Worm (Caenorhabditis elegans): Measurements from ENCODE around the gene K05F6.8.

K05F6.8 gene

DNA sequence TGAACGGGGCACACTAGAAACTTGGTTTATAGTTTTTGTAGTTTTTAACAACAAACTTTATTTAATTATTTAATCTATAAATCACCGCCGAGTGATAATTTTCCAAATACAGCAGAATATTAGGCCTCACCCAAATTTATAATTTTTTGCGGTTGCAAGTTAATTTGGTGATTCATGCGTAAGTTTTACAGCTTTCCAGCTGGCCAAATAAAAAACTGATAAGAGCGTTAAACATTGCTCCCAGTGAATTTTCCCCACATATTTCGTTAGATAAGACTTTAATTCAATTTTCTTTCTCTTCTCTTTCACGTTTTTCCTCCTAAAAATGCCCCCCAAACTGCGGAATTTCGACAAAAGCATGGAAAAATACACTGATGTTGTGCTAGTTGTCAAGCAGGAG, 34.0 kb upstream of the K05F6.8 start, which contains the start of gene bath-47:
TSS of gene bath-47 (plus strand) at position 305 of the 400 bp plus-strand sequence.
- no peak for TF ChIP-seq pes-1 (GFP tag; IDR thresholded peaks at IDR 0.05)
- no peak for TF ChIP-seq ets-7 (tag; optimal IDR thresholded peaks at IDR 0.05)
- no peak for TF ChIP-seq ceh-36 (tag; optimal IDR thresholded peaks at IDR 0.05)
- TF ChIP-seq hmg-4 (GFP tag; optimal IDR thresholded peaks at IDR 0.05), result no peak
- TF ChIP-seq hnd-1 (tag; optimal IDR thresholded peaks at IDR 0.05), result no peak
- no peak for TF ChIP-seq ceh-13 (GFP tag; optimal IDR thresholded peaks at IDR 0.05)
- no peak for TF ChIP-seq tra-4 (tag; optimal IDR thresholded peaks at IDR 0.05)
- TF ChIP-seq scrt-1 (GFP tag; IDR thresholded peaks at IDR 0.05), result no peak
- no peak for TF ChIP-seq sea-1 (GFP tag; conservative IDR thresholded peaks at IDR 0.05)
- no peak for TF ChIP-seq F13C5.2 (tag; optimal IDR thresholded peaks at IDR 0.05)
- no peak for TF ChIP-seq flt-1 (GFP tag; IDR thresholded peaks at IDR 0.05)
- TF ChIP-seq tbx-37 (GFP tag; conservative IDR thresholded peaks at IDR 0.05), result no peak
- TF ChIP-seq tbx-11 (GFP tag; IDR thresholded peaks at IDR 0.05), result no peak
- no peak for TF ChIP-seq B0310.2 (tag; optimal IDR thresholded peaks at IDR 0.05)
- no peak for TF ChIP-seq ama-1 (optimal IDR thresholded peaks at IDR 0.05)
- no peak for TF ChIP-seq hmbx-1 (tag; optimal IDR thresholded peaks at IDR 0.05)
- TF ChIP-seq aly-1 (tag; optimal IDR thresholded peaks at IDR 0.05), result no peak

DNA sequence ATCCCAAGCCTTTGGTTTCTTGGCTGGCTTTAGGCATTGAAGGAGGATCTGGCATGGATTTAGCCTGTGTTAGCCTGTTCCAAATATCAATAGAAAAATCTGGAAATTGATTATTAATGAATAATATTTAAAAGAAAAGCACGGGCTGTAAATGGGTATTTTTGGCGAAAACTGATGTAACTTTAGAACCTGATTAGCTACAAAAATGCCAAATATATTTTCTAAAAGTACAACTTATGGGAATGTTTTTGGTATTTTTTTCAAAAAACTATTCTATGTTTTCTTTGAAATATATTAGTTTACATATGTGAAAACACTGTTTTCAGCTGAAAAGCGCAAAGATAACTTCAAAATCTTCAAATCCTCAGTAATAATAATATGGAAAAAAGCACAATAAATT, 33.1 kb upstream of the K05F6.8 start, which contains the start of gene bath-26:
TSS of gene bath-26 (minus strand) at position 101 of the 400 bp plus-strand sequence.
- no peak for TF ChIP-seq hnd-1 (tag; optimal IDR thresholded peaks at IDR 0.05)
- TF ChIP-seq hmbx-1 (tag; optimal IDR thresholded peaks at IDR 0.05), result no peak
- no peak for TF ChIP-seq tbx-11 (GFP tag; IDR thresholded peaks at IDR 0.05)
- no peak for TF ChIP-seq flt-1 (GFP tag; IDR thresholded peaks at IDR 0.05)
- no peak for TF ChIP-seq ets-7 (tag; optimal IDR thresholded peaks at IDR 0.05)
- no peak for TF ChIP-seq F13C5.2 (tag; optimal IDR thresholded peaks at IDR 0.05)
- TF ChIP-seq hmg-4 (GFP tag; optimal IDR thresholded peaks at IDR 0.05), result no peak
- TF ChIP-seq ceh-13 (GFP tag; optimal IDR thresholded peaks at IDR 0.05), result no peak
- TF ChIP-seq tra-4 (tag; optimal IDR thresholded peaks at IDR 0.05), result no peak
- no peak for TF ChIP-seq B0310.2 (tag; optimal IDR thresholded peaks at IDR 0.05)
- no peak for TF ChIP-seq tbx-37 (GFP tag; conservative IDR thresholded peaks at IDR 0.05)
- TF ChIP-seq ceh-36 (tag; optimal IDR thresholded peaks at IDR 0.05), result no peak
- no peak for TF ChIP-seq sea-1 (GFP tag; conservative IDR thresholded peaks at IDR 0.05)

DNA sequence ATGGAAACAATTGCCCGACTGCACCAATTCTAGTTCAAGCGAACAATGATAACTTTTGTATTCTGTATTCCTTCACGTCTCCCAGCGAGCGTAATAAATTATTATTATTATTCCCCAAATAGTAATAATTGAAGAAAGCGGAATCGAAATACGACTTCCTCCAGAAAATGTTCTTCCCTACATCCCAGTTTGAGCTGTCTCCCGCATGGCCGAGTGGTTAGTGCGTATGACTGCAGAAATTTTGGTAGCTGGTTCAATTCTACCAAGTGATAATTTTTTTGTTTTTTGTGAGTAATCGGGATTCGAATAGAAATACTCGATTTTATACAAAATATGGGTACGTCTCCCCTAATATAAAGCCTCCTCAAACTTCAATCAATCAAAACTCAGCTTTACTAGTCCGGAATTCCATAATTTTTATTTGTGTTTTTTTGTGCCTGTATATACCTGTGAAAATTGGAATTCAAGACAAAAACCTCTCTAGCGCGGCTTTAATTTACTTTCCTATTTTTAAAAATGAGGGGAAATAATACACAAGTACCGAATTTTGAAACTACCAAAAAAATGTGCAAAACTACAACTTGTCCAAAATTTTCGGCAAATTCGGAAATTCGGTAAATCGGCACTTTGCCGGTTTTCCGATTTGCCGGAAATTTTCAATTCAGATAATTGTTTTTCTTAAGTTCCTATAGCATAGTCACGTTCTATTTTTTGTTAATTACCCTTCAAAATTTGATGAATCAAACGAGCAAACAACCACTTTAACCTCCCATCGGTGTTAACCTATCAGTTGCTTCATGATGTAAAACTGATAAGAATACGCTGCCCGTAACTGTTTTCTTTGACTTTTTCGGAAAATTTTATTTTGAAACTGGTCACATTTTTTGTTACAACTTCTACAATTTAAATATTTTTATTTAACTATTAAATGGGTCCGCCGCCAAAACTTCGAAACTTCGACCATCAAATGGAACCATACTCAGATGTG, 29.8 kb upstream of the K05F6.8 start, which contains the start of gene bath-46:
TSS of gene bath-46 (plus strand) at position 806 of the 988 bp plus-strand sequence.
- TF ChIP-seq ceh-13 (GFP tag; optimal IDR thresholded peaks at IDR 0.05) (no peak), tbx-11 (GFP tag; IDR thresholded peaks at IDR 0.05) (no peak), hnd-1 (tag; optimal IDR thresholded peaks at IDR 0.05) (no peak), tbx-37 (GFP tag; conservative IDR thresholded peaks at IDR 0.05) (no peak), ama-1 (optimal IDR thresholded peaks at IDR 0.05) (no peak), tra-4 (tag; optimal IDR thresholded peaks at IDR 0.05) (no peak), F13C5.2 (tag; optimal IDR thresholded peaks at IDR 0.05) (no peak)

DNA sequence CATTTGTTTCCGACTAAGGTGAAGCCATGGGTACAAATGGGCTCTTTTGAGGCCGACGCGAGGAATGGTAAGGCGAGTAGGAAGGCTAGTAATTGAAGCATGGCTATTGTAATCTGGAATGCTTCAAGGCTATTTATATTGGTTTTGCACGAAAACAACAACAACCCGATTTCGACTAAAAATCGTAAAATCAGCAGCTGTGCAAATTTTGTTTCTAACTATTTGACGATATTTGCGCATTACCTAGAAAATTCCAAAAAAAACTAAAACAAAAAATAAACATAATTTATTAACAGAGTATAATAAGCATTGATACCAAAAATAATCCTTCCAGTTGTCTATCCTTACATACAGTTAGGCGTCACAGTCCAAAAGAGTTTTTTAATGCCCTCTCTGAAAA, 27.6 kb upstream of the K05F6.8 start, which contains the start of gene clec-20:
TSS of gene clec-20 (minus strand) at position 101 of the 400 bp plus-strand sequence.
- no peak for TF ChIP-seq ets-7 (tag; optimal IDR thresholded peaks at IDR 0.05)

DNA sequence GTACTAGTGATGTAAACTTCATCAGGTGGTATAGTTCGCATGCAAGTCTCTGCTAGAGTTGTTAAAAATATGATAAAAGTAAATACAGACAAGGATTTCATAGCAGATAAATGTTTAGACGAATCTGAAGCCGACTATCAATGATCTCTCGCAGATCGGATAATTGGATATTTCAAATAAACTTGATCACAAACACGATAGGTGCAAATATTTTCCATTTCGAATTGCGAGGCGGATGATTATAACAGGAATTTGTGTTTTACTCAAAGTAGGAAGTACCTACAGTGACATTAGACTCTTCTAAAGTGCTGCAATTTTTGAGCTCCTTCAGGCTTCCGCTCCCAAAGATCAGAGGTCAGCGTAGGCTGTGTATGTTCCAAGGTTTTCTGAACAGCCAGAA, 22.3 kb upstream of the K05F6.8 start, which contains the start of gene T07H3.7:
TSS of gene T07H3.7 (minus strand) at position 101 of the 400 bp plus-strand sequence.
- TF ChIP-seq ama-1 (optimal IDR thresholded peaks at IDR 0.05), result no peak

DNA sequence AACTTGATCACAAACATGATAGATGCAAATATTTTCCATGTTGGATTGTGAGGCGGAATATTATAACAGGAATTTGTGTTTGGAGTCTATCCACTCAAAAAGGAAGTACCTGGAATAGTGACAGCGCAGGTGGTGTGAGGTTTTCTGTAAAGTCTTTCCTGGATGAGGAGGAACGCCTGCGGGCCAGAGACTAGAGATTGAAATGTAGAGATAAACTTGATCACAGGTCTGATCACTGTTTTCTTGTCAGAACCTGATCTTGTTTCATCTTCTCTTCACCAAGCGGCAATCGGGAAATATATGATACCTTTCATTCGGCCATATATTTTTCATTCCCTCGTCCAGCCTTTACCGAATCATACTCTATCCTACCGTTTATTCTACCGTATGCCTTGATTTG, 18.8 kb upstream of the K05F6.8 start, which contains the start of gene T07H3.8:
TSS of gene T07H3.8 (plus strand) at position 301 of the 400 bp plus-strand sequence.
- TF ChIP-seq ama-1 (optimal IDR thresholded peaks at IDR 0.05) (no peak), hmbx-1 (tag; optimal IDR thresholded peaks at IDR 0.05) (no peak)

DNA sequence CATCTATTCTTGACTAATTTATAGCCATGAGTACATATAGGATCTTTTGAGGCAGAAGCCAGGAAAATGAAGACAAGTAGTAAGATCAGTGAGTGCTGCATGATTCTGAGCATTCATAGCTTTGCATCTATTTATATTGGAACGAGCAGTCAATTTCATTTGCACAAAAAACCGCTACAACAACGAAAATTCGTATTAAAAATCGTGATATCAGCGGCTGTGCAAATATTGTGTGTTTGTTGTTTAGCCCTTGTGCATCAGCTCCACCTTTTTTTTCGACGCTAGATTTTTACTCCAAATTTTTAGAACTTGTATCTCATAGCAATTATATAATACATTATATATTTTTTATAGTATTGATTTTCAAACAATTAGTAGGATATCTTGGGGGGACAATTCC, 16.6 kb upstream of the K05F6.8 start, which contains the start of gene clec-21:
TSS of gene clec-21 (minus strand) at position 101 of the 400 bp plus-strand sequence.
- TF ChIP-seq hnd-1 (tag; optimal IDR thresholded peaks at IDR 0.05), result no peak
- TF ChIP-seq hmg-4 (GFP tag; optimal IDR thresholded peaks at IDR 0.05), result no peak
- no peak for TF ChIP-seq scrt-1 (GFP tag; IDR thresholded peaks at IDR 0.05)
- no peak for TF ChIP-seq tra-4 (tag; optimal IDR thresholded peaks at IDR 0.05)
- no peak for TF ChIP-seq hmbx-1 (tag; optimal IDR thresholded peaks at IDR 0.05)
- TF ChIP-seq ceh-13 (GFP tag; optimal IDR thresholded peaks at IDR 0.05), result no peak
- TF ChIP-seq B0310.2 (tag; optimal IDR thresholded peaks at IDR 0.05), result no peak
- TF ChIP-seq flt-1 (GFP tag; IDR thresholded peaks at IDR 0.05), result no peak

DNA sequence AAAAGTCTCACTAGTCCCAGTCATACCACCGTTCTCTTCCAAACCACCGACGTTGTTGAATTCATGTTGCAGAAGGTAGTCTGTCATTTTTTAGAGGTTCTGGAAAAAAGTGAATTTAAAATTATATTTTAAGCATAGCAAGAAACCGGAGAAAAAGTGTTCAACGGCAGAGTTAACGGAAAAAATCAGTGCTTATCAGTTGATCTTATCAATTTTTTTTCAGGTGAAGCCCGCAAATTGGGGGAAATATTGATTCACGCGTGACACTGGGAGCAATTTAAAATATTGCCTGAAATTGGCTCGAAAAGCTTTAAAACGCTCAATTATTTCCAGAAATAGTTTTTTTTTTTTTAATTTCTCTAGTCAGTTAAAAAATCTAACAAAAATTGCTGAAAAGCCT, 12.3 kb upstream of the K05F6.8 start, which contains the start of gene math-38:
TSS of gene math-38 (minus strand) at position 101 of the 400 bp plus-strand sequence.
- TF ChIP-seq ama-1 (optimal IDR thresholded peaks at IDR 0.05), result no peak
- TF ChIP-seq tbx-37 (GFP tag; conservative IDR thresholded peaks at IDR 0.05), result no peak
- no peak for TF ChIP-seq aly-1 (tag; optimal IDR thresholded peaks at IDR 0.05)
- TF ChIP-seq hmg-4 (GFP tag; optimal IDR thresholded peaks at IDR 0.05), result no peak
- no peak for TF ChIP-seq tra-4 (tag; optimal IDR thresholded peaks at IDR 0.05)
- no peak for TF ChIP-seq F13C5.2 (tag; optimal IDR thresholded peaks at IDR 0.05)
- no peak for TF ChIP-seq ceh-36 (tag; optimal IDR thresholded peaks at IDR 0.05)
- TF ChIP-seq hnd-1 (tag; optimal IDR thresholded peaks at IDR 0.05), result no peak
- TF ChIP-seq hmbx-1 (tag; optimal IDR thresholded peaks at IDR 0.05), result no peak
- TF ChIP-seq B0310.2 (tag; optimal IDR thresholded peaks at IDR 0.05), result no peak
- no peak for TF ChIP-seq pes-1 (GFP tag; IDR thresholded peaks at IDR 0.05)
- TF ChIP-seq sea-1 (GFP tag; conservative IDR thresholded peaks at IDR 0.05), result no peak
- no peak for TF ChIP-seq ceh-13 (GFP tag; optimal IDR thresholded peaks at IDR 0.05)
- TF ChIP-seq ets-7 (tag; optimal IDR thresholded peaks at IDR 0.05), result no peak

Data from whole organism, early embryonic.